Fruit fly (Drosophila melanogaster) whole organism: Measurements from ENCODE around the gene Prosalpha4.

Experiments used
- CG8478 ChIP-seq: fragments of >200 bp; optimal IDR thresholded peaks from 2 replicates; lab custom pipeline; 2018; ENCODE audit warnings: inconsistent platforms
- pan ChIP-seq: fragments of >200 bp; optimal IDR thresholded peaks from 2 replicates; lab custom pipeline; 2017
- usp ChIP-seq: fragments of >200 bp; optimal IDR thresholded peaks from 2 replicates; lab custom pipeline; 2017; ENCODE audit warnings: missing biosample characterization, missing genetic modification characterization, mixed read lengths

- TF ChIP-seq pan (lab: Kevin White, UChicago): no peak
- TF ChIP-seq CG8478 (lab: Kevin White, UChicago): no peak
- TF ChIP-seq usp: no peak
Measured at dm6 chrX:16286083-16286666, 10.1 kb downstream of the Prosalpha4 start, which contains the start of gene UQCR-14.
